Worm (Caenorhabditis elegans): ENCODE data around the gene nlp-29.

DNA sequence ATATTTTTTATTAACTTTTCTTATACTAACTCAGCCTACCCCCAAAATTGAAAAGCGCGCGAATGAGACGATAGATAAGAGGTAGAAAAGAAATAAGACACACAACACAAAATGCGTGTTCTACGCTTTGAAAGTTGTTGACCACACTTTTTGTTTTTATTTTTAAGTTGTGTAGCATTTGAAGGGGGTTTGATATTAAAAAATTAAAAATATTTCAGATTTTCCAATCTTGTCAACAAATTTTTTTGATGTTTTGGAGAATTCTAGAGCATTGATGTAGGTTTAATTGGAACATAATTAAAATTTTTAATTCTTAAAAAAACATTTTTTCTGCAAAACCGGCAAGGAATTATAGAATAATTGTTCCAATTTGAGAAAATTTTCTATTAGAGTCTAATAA, 23.0 kb upstream of the nlp-29 start, which contains the start of gene cyp-34A6:
- TF ChIP-seq snpc-4 (tag; optimal IDR thresholded peaks at IDR 0.05) (no peak), lin-13 (tag; optimal IDR thresholded peaks at IDR 0.05) (no peak), mep-1 (tag; optimal IDR thresholded peaks at IDR 0.05) (no peak), hlh-1 (tag; optimal IDR thresholded peaks at IDR 0.05) (no peak), unc-39 (tag; optimal IDR thresholded peaks at IDR 0.05) (no peak), nhr-237 (tag; optimal IDR thresholded peaks at IDR 0.05) (no peak), unc-120 (tag; optimal IDR thresholded peaks at IDR 0.05; ENCODE audit: poor library complexity, severe bottlenecking) (no peak), pha-4 (tag; optimal IDR thresholded peaks at IDR 0.05) (no peak)

Data from whole organism, mixed stage, embryonic.